ENCODE assay signal across 2 worm cellular contexts in the genomic region with DNA sequence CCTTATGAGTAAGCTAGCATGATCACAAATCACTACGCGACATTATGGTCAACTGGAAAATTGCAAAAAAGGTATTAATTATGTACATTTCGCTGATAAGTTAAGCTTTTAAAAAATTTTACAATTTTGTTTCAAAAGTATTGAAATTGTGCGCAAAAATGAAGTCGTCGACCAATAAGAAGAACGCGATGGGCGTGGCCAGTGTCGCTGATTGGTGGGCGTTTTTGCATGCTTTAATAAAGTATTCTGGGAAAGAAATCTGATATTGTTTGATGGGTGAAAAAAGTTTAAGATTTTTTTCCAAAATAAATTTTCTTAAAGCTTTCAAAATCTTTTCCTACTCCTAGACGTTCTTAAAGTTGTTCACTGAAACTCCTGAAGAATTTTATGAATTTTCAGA.
TF ChIP-seq lines count a peak whose summit lies in the region.

No protein-coding gene starts in this region.

TF ChIP-seq in whole organism, L3 larva, 47 proteins besides CTCF, POLR2A, EP300 and RAD21:
- TF ChIP-seq nfya-1 (tag; optimal IDR thresholded peaks at IDR 0.05; lab: Kevin White, UChicago; ENCODE audit: insufficient read depth) (peak; percentile 80), unc-39 (tag; optimal IDR thresholded peaks at IDR 0.05; lab: Kevin White, UChicago) (no peak)
TF ChIP-seq in whole organism, L3 larva: peak in this region for 1.

TF ChIP-seq in whole organism, late embryonic, 69 proteins besides CTCF, POLR2A, EP300 and RAD21:
- TF ChIP-seq F13H6.1 (tag; optimal IDR thresholded peaks at IDR 0.05; lab: Kevin White, UChicago) (no peak), nfya-1 (tag; optimal IDR thresholded peaks at IDR 0.05; lab: Kevin White, UChicago) (peak; percentile 81), pha-2 (tag; optimal IDR thresholded peaks at IDR 0.05; lab: Kevin White, UChicago) (no peak), lin-11 (tag; optimal IDR thresholded peaks at IDR 0.05; lab: Kevin White, UChicago) (no peak), ceh-31 (tag; optimal IDR thresholded peaks at IDR 0.05; lab: Kevin White, UChicago) (no peak)
